Worm (Caenorhabditis elegans) whole organism, L2 larva: Measurements from ENCODE around the gene BE10.3.

ENCODE experiments used
- C34F6.9 ChIP-seq: fragments of 150-350 bp; optimal IDR thresholded peaks from 2 replicates; lab custom pipeline; 2014; ENCODE audit warnings: missing biosample characterization, missing genetic modification characterization
- F13H6.1 ChIP-seq: sonication (generic microtip); optimal IDR thresholded peaks from 2 replicates; lab custom pipeline; 2016; ENCODE audit warnings: missing genetic modification characterization, missing compliant biosample characterization
- R02D3.7 ChIP-seq: fragments of 150-350 bp; optimal IDR thresholded peaks from 2 replicates; lab custom pipeline; 2014; ENCODE audit warnings: missing biosample characterization, missing genetic modification characterization
- Y55F3AM.14 ChIP-seq: fragments of 200-800 bp; sonication (Bioruptor generic); optimal IDR thresholded peaks from 2 replicates; lab custom pipeline; 2018; ENCODE audit warnings: mild to moderate bottlenecking, missing genetic modification characterization, missing compliant biosample characterization
- ZK546.5 ChIP-seq: sonication (generic microtip); optimal IDR thresholded peaks from 2 replicates; lab custom pipeline; 2017; ENCODE audit warnings: missing biosample characterization, missing genetic modification characterization
- alr-1 ChIP-seq: fragments of 150-350 bp; optimal IDR thresholded peaks from 2 replicates; lab custom pipeline; 2014; ENCODE audit warnings: missing biosample characterization, missing genetic modification characterization
- ama-1 ChIP-seq: fragments of 150-350 bp; optimal IDR thresholded peaks from 2 replicates; lab custom pipeline; 2018; ENCODE audit warnings: inconsistent platforms
- blmp-1 ChIP-seq: sonication (generic microtip); optimal IDR thresholded peaks from 2 replicates; lab custom pipeline; 2017; ENCODE audit warnings: missing genetic modification characterization, mild to moderate bottlenecking, missing compliant biosample characterization, antibody characterized with exemption, moderate library complexity; ENCODE audit not compliant: insufficient read depth
- ceh-16 ChIP-seq: fragments of 150-350 bp; optimal IDR thresholded peaks from 2 replicates; lab custom pipeline; 2014; ENCODE audit warnings: missing biosample characterization, missing genetic modification characterization
- ceh-82 ChIP-seq: fragments of 150-350 bp; optimal IDR thresholded peaks from 2 replicates; lab custom pipeline; 2014; ENCODE audit warnings: missing biosample characterization, missing genetic modification characterization
- crh-2 ChIP-seq: sonication (generic microtip); optimal IDR thresholded peaks from 2 replicates; lab custom pipeline; 2017; ENCODE audit warnings: missing biosample characterization, missing genetic modification characterization
- dmd-4 ChIP-seq: sonication (generic microtip); optimal IDR thresholded peaks from 2 replicates; lab custom pipeline; 2017; ENCODE audit warnings: missing biosample characterization, missing genetic modification characterization
- elt-1 ChIP-seq: fragments of 150-350 bp; optimal IDR thresholded peaks from 2 replicates; lab custom pipeline; 2014; ENCODE audit warnings: missing biosample characterization, missing genetic modification characterization
- fos-1 ChIP-seq: fragments of 150-350 bp; optimal IDR thresholded peaks from 2 replicates; lab custom pipeline; 2014; ENCODE audit warnings: missing biosample characterization, missing genetic modification characterization
- gmeb-1 ChIP-seq: fragments of 150-350 bp; optimal IDR thresholded peaks from 2 replicates; lab custom pipeline; 2014; ENCODE audit warnings: missing biosample characterization, missing genetic modification characterization
- lin-11 ChIP-seq: fragments of 150-350 bp; sonication (generic microtip); optimal IDR thresholded peaks from 2 replicates; lab custom pipeline; 2014; ENCODE audit warnings: missing biosample characterization, missing genetic modification characterization, inconsistent platforms, mixed read lengths
- lin-13 ChIP-seq: fragments of 150-350 bp; optimal IDR thresholded peaks from 2 replicates; lab custom pipeline; 2014; ENCODE audit warnings: missing biosample characterization, missing genetic modification reagents, missing genetic modification characterization
- lin-39 ChIP-seq: fragments of 150-350 bp; optimal IDR thresholded peaks from 2 replicates; lab custom pipeline; 2014; ENCODE audit warnings: missing biosample characterization, missing genetic modification reagents, missing genetic modification characterization
- lsy-2 ChIP-seq, 2 experiments: fragments of 150-350 bp in 1 of 2; sonication (generic microtip) in 1 of 2; optimal IDR thresholded peaks; 2 replicates each; lab custom pipeline; 2014 to 2017; ENCODE audit warnings: missing biosample characterization in 2 of 2, missing genetic modification characterization in 2 of 2
- mab-5 ChIP-seq: fragments of 150-350 bp; optimal IDR thresholded peaks from 2 replicates; lab custom pipeline; 2014; ENCODE audit warnings: missing biosample characterization, missing genetic modification characterization
- mbf-1 ChIP-seq: sonication (generic microtip); optimal IDR thresholded peaks from 2 replicates; lab custom pipeline; 2017; ENCODE audit warnings: missing biosample characterization, missing genetic modification characterization
- nhr-11 ChIP-seq: fragments of 150-350 bp; optimal IDR thresholded peaks from 2 replicates; lab custom pipeline; 2014; ENCODE audit warnings: missing biosample characterization, missing genetic modification characterization
- nhr-12 ChIP-seq: fragments of 150-350 bp; optimal IDR thresholded peaks from 2 replicates; lab custom pipeline; 2014; ENCODE audit warnings: missing biosample characterization, missing genetic modification characterization
- nhr-129 ChIP-seq: fragments of 150-350 bp; optimal IDR thresholded peaks from 2 replicates; lab custom pipeline; 2014; ENCODE audit warnings: missing biosample characterization, missing genetic modification characterization
- nhr-23 ChIP-seq: fragments of 150-350 bp; optimal IDR thresholded peaks from 2 replicates; lab custom pipeline; 2014; ENCODE audit warnings: missing biosample characterization, missing genetic modification reagents, missing genetic modification characterization
- nhr-237 ChIP-seq: fragments of 150-350 bp; optimal IDR thresholded peaks from 2 replicates; lab custom pipeline; 2014; ENCODE audit warnings: missing biosample characterization, missing genetic modification characterization
- nhr-6 ChIP-seq: fragments of 150-350 bp; optimal IDR thresholded peaks from 2 replicates; lab custom pipeline; 2014; ENCODE audit warnings: missing biosample characterization, missing genetic modification characterization
- nhr-77 ChIP-seq: fragments of 150-350 bp; optimal IDR thresholded peaks from 2 replicates; lab custom pipeline; 2014; ENCODE audit warnings: missing biosample characterization, missing genetic modification characterization
- peb-1 ChIP-seq: fragments of 150-350 bp; optimal IDR thresholded peaks from 2 replicates; lab custom pipeline; 2014; ENCODE audit warnings: missing biosample characterization, missing genetic modification characterization
- sem-4 ChIP-seq: fragments of 150-350 bp; optimal IDR thresholded peaks from 2 replicates; lab custom pipeline; 2014; ENCODE audit warnings: missing biosample characterization, missing genetic modification reagents, missing genetic modification characterization
- skn-1 ChIP-seq: sonication (generic microtip); optimal IDR thresholded peaks from 2 replicates; lab custom pipeline; 2017; ENCODE audit warnings: missing biosample characterization, missing genetic modification characterization
- sma-3 ChIP-seq: sonication (generic microtip); optimal IDR thresholded peaks from 2 replicates; lab custom pipeline; 2016; ENCODE audit warnings: missing genetic modification reagents, missing genetic modification characterization, missing compliant biosample characterization
- sma-9 ChIP-seq, 2 experiments: fragments of 150-350 bp in 1 of 2; sonication (generic microtip) in 1 of 2; optimal IDR thresholded peaks; 2 replicates each; lab custom pipeline; 2014 to 2016; ENCODE audit warnings: missing genetic modification characterization in 2 of 2, mild to moderate bottlenecking in 1 of 2, missing biosample characterization in 1 of 2, missing compliant biosample characterization in 1 of 2, missing genetic modification reagents in 1 of 2, moderate library complexity in 1 of 2
- unc-39 ChIP-seq: fragments of 150-350 bp; optimal IDR thresholded peaks from 2 replicates; lab custom pipeline; 2014; ENCODE audit warnings: missing biosample characterization, missing genetic modification characterization
- unc-55 ChIP-seq: fragments of 150-350 bp; sonication (generic microtip); optimal IDR thresholded peaks from 3 replicates; lab custom pipeline; 2014; ENCODE audit warnings: missing biosample characterization, missing genetic modification reagents, missing genetic modification characterization
- unc-62 ChIP-seq: fragments of 150-350 bp; optimal IDR thresholded peaks from 2 replicates; lab custom pipeline; 2014; ENCODE audit warnings: missing biosample characterization, missing genetic modification reagents, missing genetic modification characterization
- zag-1 ChIP-seq: fragments of 150-350 bp; optimal IDR thresholded peaks from 2 replicates; lab custom pipeline; 2014; ENCODE audit warnings: missing biosample characterization, missing genetic modification characterization
- ztf-1 ChIP-seq: fragments of 200-800 bp; sonication (Bioruptor generic); conservative IDR thresholded peaks from 2 replicates; pipeline ENCODE4 v1.3.6; 2022; ENCODE audit warnings: missing genetic modification characterization, missing compliant biosample characterization
- ztf-4 ChIP-seq: fragments of 150-350 bp; optimal IDR thresholded peaks from 2 replicates; lab custom pipeline; 2014; ENCODE audit warnings: missing biosample characterization, missing genetic modification characterization

BE10.3 gene

ce11 chrIII:12818050-12818738, 10.4 kb downstream of the BE10.3 start, which contains the start of gene arx-5:
Gene arx-5, minus strand, starts transcription at chrIII:12818100.
- TF ChIP-seq ama-1 (lab: Kevin White, UChicago) (peak; percentile 11), nhr-77 (tag; lab: Kevin White, UChicago) (no peak), lsy-2 (tag; optimal IDR thresholded peaks at IDR 0.05; lab: Kevin White, UChicago) (peak; percentile 19 to 44), sma-9 (GFP tag; optimal IDR thresholded peaks at IDR 0.05; lab: Kevin White, UChicago) (no peak), sma-9 (tag; optimal IDR thresholded peaks at IDR 0.05; lab: Kevin White, UChicago) (no peak), gmeb-1 (tag; lab: Kevin White, UChicago) (peak; percentile 31), C34F6.9 (peak; percentile 33), Y55F3AM.14 (GFP tag; lab: Kevin White, UChicago) (no peak), skn-1 (tag; lab: Kevin White, UChicago) (no peak), R02D3.7 (tag; lab: Kevin White, UChicago) (peak; percentile 86), unc-55 (GFP tag; lab: Kevin White, UChicago) (peak; percentile 32), zag-1 (tag; lab: Kevin White, UChicago) (no peak), ZK546.5 (tag; lab: Kevin White, UChicago) (no peak), sem-4 (peak; percentile 4), blmp-1 (tag; lab: Kevin White, UChicago) (no peak), nhr-129 (no peak)

DNA sequence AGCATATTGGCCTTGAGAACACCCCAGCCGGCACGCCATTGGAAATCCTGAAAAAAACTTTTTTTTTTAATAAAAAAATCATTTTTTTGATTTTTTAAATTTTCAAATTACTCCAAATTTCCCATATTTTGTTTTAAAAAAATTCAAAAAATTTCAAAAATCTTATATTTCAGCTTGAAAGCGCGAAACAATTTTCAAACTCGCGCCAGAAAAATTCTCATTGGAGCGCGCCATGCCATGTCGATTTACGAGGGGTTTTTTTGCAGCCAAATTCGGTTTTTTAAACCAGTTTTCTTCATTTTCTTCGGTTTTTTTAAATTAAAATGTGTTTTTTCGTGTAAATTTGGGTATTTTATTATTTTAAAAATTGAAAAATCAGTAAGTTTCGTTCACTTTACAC, 11.3 kb downstream of the BE10.3 start:
- no peak for TF ChIP-seq nhr-11 (tag; lab: Kevin White, UChicago)
- no peak for TF ChIP-seq unc-39 (tag; lab: Kevin White, UChicago)
- TF ChIP-seq nhr-129: no peak
- TF ChIP-seq ama-1 (lab: Kevin White, UChicago): no peak
- TF ChIP-seq dmd-4 (tag; lab: Kevin White, UChicago): no peak
- TF ChIP-seq nhr-12: no peak
- no peak for TF ChIP-seq F13H6.1
- no peak for TF ChIP-seq crh-2 (tag; lab: Kevin White, UChicago)
- TF ChIP-seq sem-4: no peak
- no peak for TF ChIP-seq fos-1 (tag; lab: Kevin White, UChicago)
- no peak for TF ChIP-seq blmp-1 (tag; lab: Kevin White, UChicago)
- no peak for TF ChIP-seq mbf-1 (tag; lab: Kevin White, UChicago)
- no peak for TF ChIP-seq alr-1 (tag; lab: Kevin White, UChicago)
- no peak for TF ChIP-seq nhr-23 (tag; lab: Kevin White, UChicago)
- no peak for TF ChIP-seq gmeb-1 (tag; lab: Kevin White, UChicago)
- TF ChIP-seq peb-1: no peak
- TF ChIP-seq nhr-237 (tag; lab: Kevin White, UChicago): no peak
- TF ChIP-seq lin-39 (tag; lab: Kevin White, UChicago): no peak
- TF ChIP-seq unc-62 (GFP tag; lab: Kevin White, UChicago): no peak

- TF ChIP-seq nhr-11 (tag; lab: Kevin White, UChicago) (no peak), nhr-129 (peak; percentile 1), elt-1 (tag; lab: Kevin White, UChicago) (no peak), ceh-82 (tag; lab: Kevin White, UChicago) (no peak), C34F6.9 (no peak)
These were observed 12.1 kb downstream of the BE10.3 start, which contains the start of the genes Y37D8A.2 and Y37D8A.25 for ce11 chrIII:12819909-12820308. Gene Y37D8A.2, plus strand, starts transcription at chrIII:12820193. Gene Y37D8A.25, minus strand, starts transcription at chrIII:12820253.

DNA sequence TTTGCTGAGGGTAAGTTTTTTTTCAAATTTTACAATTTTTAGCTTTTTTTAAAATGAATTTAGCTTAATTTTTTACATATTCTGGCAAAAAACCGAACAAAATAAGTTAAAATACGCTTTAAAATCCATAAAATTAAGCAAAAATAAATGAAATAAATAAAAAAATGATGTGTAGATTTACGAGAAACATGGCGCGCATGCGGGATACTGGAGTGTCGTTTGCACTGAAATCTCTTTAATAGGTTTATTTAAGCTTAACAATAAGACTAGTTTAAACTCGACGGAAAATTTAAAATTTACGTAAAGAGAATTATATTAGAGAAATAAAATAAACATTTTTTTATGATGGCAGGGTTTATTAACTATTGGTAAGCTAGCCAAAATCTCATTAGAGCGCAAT, 13.5 kb downstream of the BE10.3 start:
- TF ChIP-seq ceh-82 (tag; lab: Kevin White, UChicago) (no peak), nhr-11 (tag; lab: Kevin White, UChicago) (no peak), ztf-1 (GFP tag; lab: Robert Waterston, UW) (no peak), lin-13 (GFP tag; lab: Kevin White, UChicago) (peak; percentile 3), blmp-1 (tag; lab: Kevin White, UChicago) (no peak), sma-9 (GFP tag; optimal IDR thresholded peaks at IDR 0.05; lab: Kevin White, UChicago) (no peak), sma-9 (tag; optimal IDR thresholded peaks at IDR 0.05; lab: Kevin White, UChicago) (no peak), unc-39 (tag; lab: Kevin White, UChicago) (no peak), nhr-77 (tag; lab: Kevin White, UChicago) (no peak), nhr-12 (no peak), nhr-6 (tag; lab: Kevin White, UChicago) (no peak), ceh-16 (tag; lab: Kevin White, UChicago) (no peak), lsy-2 (tag; optimal IDR thresholded peaks at IDR 0.05; lab: Kevin White, UChicago) (peak in 1 of 2 experiments; percentile 47), lin-11 (tag; lab: Kevin White, UChicago) (no peak), peb-1 (no peak), alr-1 (tag; lab: Kevin White, UChicago) (no peak), mbf-1 (tag; lab: Kevin White, UChicago) (no peak), ama-1 (lab: Kevin White, UChicago) (no peak), mab-5 (tag; lab: Kevin White, UChicago) (no peak), lin-39 (tag; lab: Kevin White, UChicago) (no peak), unc-55 (GFP tag; lab: Kevin White, UChicago) (peak; percentile 46), ztf-4 (no peak), sma-3 (GFP tag; lab: Kevin White, UChicago) (no peak), dmd-4 (tag; lab: Kevin White, UChicago) (no peak), gmeb-1 (tag; lab: Kevin White, UChicago) (no peak), Y55F3AM.14 (GFP tag; lab: Kevin White, UChicago) (no peak), elt-1 (tag; lab: Kevin White, UChicago) (no peak)
